Worm (Caenorhabditis elegans): Measurements from ENCODE around the gene lev-1.

lev-1 gene

ce11 chrIV:13167534-13167933 lies 11.7 kb downstream of the lev-1 start:
- TF ChIP-seq ham-2 (GFP tag; optimal IDR thresholded peaks at IDR 0.05) (no peak), blmp-1 (tag; optimal IDR thresholded peaks at IDR 0.05) (no peak), zip-8 (tag; optimal IDR thresholded peaks at IDR 0.05) (no peak), ces-1 (GFP tag; optimal IDR thresholded peaks at IDR 0.05) (no peak), nhr-76 (tag; optimal IDR thresholded peaks at IDR 0.05) (no peak), elt-3 (tag; optimal IDR thresholded peaks at IDR 0.05) (no peak), nhr-12 (tag; optimal IDR thresholded peaks at IDR 0.05) (no peak), ztf-11 (tag; optimal IDR thresholded peaks at IDR 0.05) (no peak), cnd-1 (tag; optimal IDR thresholded peaks at IDR 0.05) (no peak), unc-62 (GFP tag; optimal IDR thresholded peaks at IDR 0.05) (no peak), nhr-237 (tag; optimal IDR thresholded peaks at IDR 0.05) (no peak), mls-2 (tag; optimal IDR thresholded peaks at IDR 0.05) (no peak), lin-13 (tag; optimal IDR thresholded peaks at IDR 0.05) (no peak), M03D4.4 (tag; optimal IDR thresholded peaks at IDR 0.05) (no peak), elt-1 (tag; optimal IDR thresholded peaks at IDR 0.05; ENCODE audit: borderline replicate concordance, insufficient read depth) (no peak), ceh-39 (tag; optimal IDR thresholded peaks at IDR 0.05) (no peak)

ce11 chrIV:13165181-13165580 lies 14.0 kb downstream of the lev-1 start, which contains the start of gene scl-14:
Gene scl-14 (plus strand): TSS chrIV:13165481.
- TF ChIP-seq lin-13 (tag; optimal IDR thresholded peaks at IDR 0.05) (no peak), elt-1 (tag; optimal IDR thresholded peaks at IDR 0.05; ENCODE audit: borderline replicate concordance, insufficient read depth) (no peak), nhr-12 (tag; optimal IDR thresholded peaks at IDR 0.05) (no peak), mab-5 (tag; optimal IDR thresholded peaks at IDR 0.05) (no peak), blmp-1 (tag; optimal IDR thresholded peaks at IDR 0.05) (no peak), unc-39 (tag; optimal IDR thresholded peaks at IDR 0.05) (no peak), elt-3 (tag; optimal IDR thresholded peaks at IDR 0.05) (no peak), ham-2 (GFP tag; optimal IDR thresholded peaks at IDR 0.05) (no peak), ceh-43 (GFP tag; optimal IDR thresholded peaks at IDR 0.05) (no peak), zip-8 (tag; optimal IDR thresholded peaks at IDR 0.05) (no peak), nhr-76 (tag; optimal IDR thresholded peaks at IDR 0.05) (no peak), drap-1 (GFP tag; optimal IDR thresholded peaks at IDR 0.05) (no peak), unc-120 (tag; optimal IDR thresholded peaks at IDR 0.05; ENCODE audit: poor library complexity, severe bottlenecking) (no peak), tbx-8 (GFP tag; optimal IDR thresholded peaks at IDR 0.05) (no peak)

ce11 chrIV:13154391-13155283 lies 24.6 kb downstream of the lev-1 start, which contains the start of the genes crld-1 and msh-5:
Gene crld-1 (minus strand): TSS chrIV:13154441.
Gene msh-5 (plus strand): TSS chrIV:13155233.
- no peak for TF ChIP-seq hlh-1 (tag; optimal IDR thresholded peaks at IDR 0.05)
- no peak for TF ChIP-seq zip-8 (tag; optimal IDR thresholded peaks at IDR 0.05)
- no peak for TF ChIP-seq lin-32 (GFP tag; optimal IDR thresholded peaks at IDR 0.05)
- no peak for TF ChIP-seq sptf-1 (tag; optimal IDR thresholded peaks at IDR 0.05)
- no peak for TF ChIP-seq mep-1 (tag; optimal IDR thresholded peaks at IDR 0.05)
- no peak for TF ChIP-seq ztf-11 (tag; optimal IDR thresholded peaks at IDR 0.05)
- no peak for TF ChIP-seq nhr-28 (tag; optimal IDR thresholded peaks at IDR 0.05)
- TF ChIP-seq M03D4.4 (tag; optimal IDR thresholded peaks at IDR 0.05), result no peak
- no peak for TF ChIP-seq blmp-1 (tag; optimal IDR thresholded peaks at IDR 0.05)
- no peak for TF ChIP-seq ham-2 (GFP tag; optimal IDR thresholded peaks at IDR 0.05)
- TF ChIP-seq drap-1 (GFP tag; optimal IDR thresholded peaks at IDR 0.05), result no peak
- TF ChIP-seq elt-1 (tag; optimal IDR thresholded peaks at IDR 0.05; ENCODE audit: borderline replicate concordance, insufficient read depth), result no peak
- no peak for TF ChIP-seq unc-39 (tag; optimal IDR thresholded peaks at IDR 0.05)
- no peak for TF ChIP-seq ceh-39 (tag; optimal IDR thresholded peaks at IDR 0.05)
- no peak for TF ChIP-seq nhr-12 (tag; optimal IDR thresholded peaks at IDR 0.05)
- no peak for TF ChIP-seq cnd-1 (tag; optimal IDR thresholded peaks at IDR 0.05)
- TF ChIP-seq nhr-76 (tag; optimal IDR thresholded peaks at IDR 0.05), result no peak
- no peak for TF ChIP-seq flh-1 (GFP tag; optimal IDR thresholded peaks at IDR 0.05)
- TF ChIP-seq ceh-83 (GFP tag; optimal IDR thresholded peaks at IDR 0.05), result no peak

ce11 chrIV:13149276-13149675 lies 29.9 kb downstream of the lev-1 start, which contains the start of gene nlp-79:
Gene nlp-79 (plus strand): TSS chrIV:13149576.
- TF ChIP-seq unc-39 (tag; optimal IDR thresholded peaks at IDR 0.05) (no peak), lsy-2 (tag; optimal IDR thresholded peaks at IDR 0.05) (no peak), snpc-4 (tag; optimal IDR thresholded peaks at IDR 0.05) (no peak), flh-1 (GFP tag; optimal IDR thresholded peaks at IDR 0.05) (no peak), nhr-12 (tag; optimal IDR thresholded peaks at IDR 0.05) (no peak), lin-13 (tag; optimal IDR thresholded peaks at IDR 0.05) (no peak), ceh-39 (tag; optimal IDR thresholded peaks at IDR 0.05) (no peak), sptf-1 (tag; optimal IDR thresholded peaks at IDR 0.05) (no peak), mab-5 (tag; optimal IDR thresholded peaks at IDR 0.05) (no peak), ceh-43 (GFP tag; optimal IDR thresholded peaks at IDR 0.05) (no peak), elt-3 (tag; optimal IDR thresholded peaks at IDR 0.05) (no peak)
